Worm (Caenorhabditis elegans) whole organism, late embryonic: ENCODE results near the gene cest-28.

Experiments
- ets-4 ChIP-seq: sonication (generic microtip); optimal IDR thresholded peaks from 2 replicates; lab custom pipeline; 2016; ENCODE audit warnings: missing genetic modification characterization, missing compliant biosample characterization
- hlh-30 ChIP-seq: sonication (generic microtip); optimal IDR thresholded peaks from 2 replicates; lab custom pipeline; 2017; ENCODE audit warnings: antibody characterized with exemption, missing genetic modification characterization, missing compliant biosample characterization; ENCODE audit not compliant: insufficient read depth

DNA sequence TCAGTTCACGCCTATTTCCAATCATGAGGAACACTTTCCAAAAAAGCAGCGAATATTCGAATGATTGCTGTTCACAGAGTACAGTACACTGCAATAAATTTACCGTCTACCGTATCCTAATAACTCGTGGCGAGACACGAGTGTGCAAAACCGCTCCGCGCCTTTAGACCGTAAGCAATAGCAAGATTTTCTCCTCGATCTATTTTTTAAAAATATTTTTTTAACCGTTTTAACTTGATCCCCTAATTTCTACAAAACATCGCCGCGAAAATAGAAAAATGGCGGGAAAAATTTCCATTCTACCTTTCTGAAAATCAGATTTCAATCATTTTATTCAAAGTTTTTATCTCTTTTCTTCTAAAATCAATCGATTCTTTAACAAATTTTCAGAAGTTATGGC, 33.1 kb downstream of the cest-28 start, which contains the start of gene era-1:
- TF ChIP-seq ets-4 (no peak), hlh-30 (tag; lab: Kevin White, UChicago) (no peak)
